Worm (Caenorhabditis elegans) whole organism, L2 larva: ENCODE data around the gene aat-1.

Source experiments
- aly-2 ChIP-seq: fragments of 150-350 bp; optimal IDR thresholded peaks from 2 replicates; lab custom pipeline; 2014; ENCODE audit warnings: missing biosample characterization, missing genetic modification characterization
- ama-1 ChIP-seq: fragments of 150-350 bp; optimal IDR thresholded peaks from 2 replicates; lab custom pipeline; 2018; ENCODE audit warnings: inconsistent platforms
- lin-39 ChIP-seq: fragments of 150-350 bp; optimal IDR thresholded peaks from 2 replicates; lab custom pipeline; 2014; ENCODE audit warnings: missing biosample characterization, missing genetic modification reagents, missing genetic modification characterization
- nhr-77 ChIP-seq: fragments of 150-350 bp; optimal IDR thresholded peaks from 2 replicates; lab custom pipeline; 2014; ENCODE audit warnings: missing biosample characterization, missing genetic modification characterization
- unc-62 ChIP-seq: fragments of 150-350 bp; optimal IDR thresholded peaks from 2 replicates; lab custom pipeline; 2014; ENCODE audit warnings: missing biosample characterization, missing genetic modification reagents, missing genetic modification characterization
- ztf-1 ChIP-seq: fragments of 200-800 bp; sonication (Bioruptor generic); conservative IDR thresholded peaks from 2 replicates; pipeline ENCODE4 v1.3.6; 2022; ENCODE audit warnings: missing genetic modification characterization, missing compliant biosample characterization

DNA sequence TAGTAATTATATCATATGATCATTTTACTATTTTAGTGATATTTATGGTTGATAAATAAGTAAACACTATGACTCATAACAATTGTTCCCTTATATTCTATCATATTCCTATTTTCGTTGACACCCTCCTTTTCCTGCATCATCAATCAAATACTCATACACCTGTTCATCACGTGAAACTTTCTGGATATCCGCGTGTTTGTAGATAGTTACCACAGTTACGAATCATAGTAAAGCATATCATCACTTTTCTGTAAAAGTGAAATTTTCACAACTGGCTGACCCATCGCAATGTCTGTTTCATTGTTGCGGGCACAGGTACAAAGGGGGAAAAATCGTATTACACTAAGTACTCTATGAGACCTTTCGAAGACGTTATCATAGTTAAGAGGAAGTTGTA is 32.4 kb upstream of the aat-1 start:
- TF ChIP-seq lin-39 (no peak), aly-2 (tag; lab: Kevin White, UChicago) (no peak), ztf-1 (GFP tag; lab: Robert Waterston, UW) (no peak), nhr-77 (tag; lab: Kevin White, UChicago) (no peak), unc-62 (GFP tag; lab: Kevin White, UChicago) (no peak), ama-1 (no peak)
